Fruit fly (Drosophila melanogaster) whole organism, embryonic: ENCODE measurements around the gene CG9928.

Source experiments
- B-H1 ChIP-seq: fragments of 200-800 bp; sonication (Bioruptor generic); IDR thresholded peaks from 3 replicates; pipeline ENCODE4 v1.3.6; 2022; ENCODE audit warnings: missing biosample characterization, missing genetic modification characterization
- BEAF-32 ChIP-seq: fragments of 200-800 bp; sonication (Bioruptor generic); optimal IDR thresholded peaks from 3 replicates; lab custom pipeline; 2017; ENCODE audit warnings: missing biosample characterization, missing genetic modification characterization, mild to moderate bottlenecking, moderate library complexity, missing genetic modification reagents
- Bdp1 ChIP-seq: fragments of 200-800 bp; sonication (Bioruptor generic); optimal IDR thresholded peaks from 3 replicates; lab custom pipeline; 2016; ENCODE audit warnings: missing biosample characterization, missing genetic modification characterization
- Bgb ChIP-seq: fragments of 200-800 bp; sonication (Bioruptor generic); IDR thresholded peaks from 2 replicates; pipeline ENCODE4 v1.3.6; 2022; ENCODE audit warnings: missing biosample characterization, missing genetic modification characterization; ENCODE audit not compliant: partially characterized antibody
- C15 ChIP-seq: fragments of 200-800 bp; sonication (Bioruptor generic); IDR thresholded peaks from 3 replicates; pipeline ENCODE4 v1.3.6; 2022; ENCODE audit warnings: missing biosample characterization, missing genetic modification characterization
- CG10462 ChIP-seq: fragments of 200-800 bp; sonication (Bioruptor generic); optimal IDR thresholded peaks from 2 replicates; lab custom pipeline; 2016; ENCODE audit warnings: missing biosample characterization, missing genetic modification characterization
- CG10565 ChIP-seq: fragments of 200-800 bp; sonication (Bioruptor generic); optimal IDR thresholded peaks from 3 replicates; lab custom pipeline; 2016; ENCODE audit warnings: missing biosample characterization, mild to moderate bottlenecking, missing genetic modification characterization
- CG11723 ChIP-seq: fragments of 200-800 bp; sonication (Bioruptor generic); optimal IDR thresholded peaks from 2 replicates; lab custom pipeline; 2017; ENCODE audit warnings: missing biosample characterization, mild to moderate bottlenecking, missing genetic modification characterization
- CG13296 ChIP-seq: fragments of 200-800 bp; sonication (Bioruptor generic); optimal IDR thresholded peaks from 3 replicates; lab custom pipeline; 2018; ENCODE audit warnings: missing biosample characterization, mild to moderate bottlenecking, missing genetic modification characterization
- CG14965 ChIP-seq: fragments of 200-800 bp; sonication (Bioruptor generic); optimal IDR thresholded peaks from 2 replicates; lab custom pipeline; 2016; ENCODE audit warnings: missing biosample characterization, missing genetic modification characterization, borderline replicate concordance
- CG1603 ChIP-seq: fragments of 200-800 bp; sonication (Bioruptor generic); optimal IDR thresholded peaks from 2 replicates; lab custom pipeline; 2019; ENCODE audit warnings: missing biosample characterization, mild to moderate bottlenecking, missing genetic modification characterization, moderate library complexity
- CG18262 ChIP-seq: fragments of 200-800 bp; optimal IDR thresholded peaks from 3 replicates; lab custom pipeline; 2019; ENCODE audit warnings: missing biosample characterization, mild to moderate bottlenecking, missing genetic modification characterization, moderate library complexity
- CG18764 ChIP-seq: fragments of 200-800 bp; sonication (Bioruptor generic); optimal IDR thresholded peaks from 3 replicates; lab custom pipeline; 2016; ENCODE audit warnings: missing biosample characterization, missing genetic modification characterization
- CG30403 ChIP-seq: fragments of 200-800 bp; sonication (Bioruptor generic); optimal IDR thresholded peaks from 3 replicates; lab custom pipeline; 2016; ENCODE audit warnings: missing biosample characterization, missing genetic modification characterization
- CG3065 ChIP-seq: fragments of 200-800 bp; sonication (Bioruptor generic); optimal IDR thresholded peaks from 2 replicates; lab custom pipeline; 2016; ENCODE audit warnings: missing biosample characterization, missing genetic modification characterization
- CG31224 ChIP-seq: fragments of 200-800 bp; sonication (Bioruptor generic); IDR thresholded peaks from 2 replicates; pipeline ENCODE4 v1.3.6; 2022; ENCODE audit warnings: missing biosample characterization, missing genetic modification characterization
- CG34422 ChIP-seq: fragments of 200-800 bp; sonication (Bioruptor generic); IDR thresholded peaks from 3 replicates; pipeline ENCODE4 v1.3.6; 2022; ENCODE audit warnings: missing biosample characterization, missing genetic modification characterization
- CG4282 ChIP-seq: fragments of 200-800 bp; sonication (Bioruptor generic); optimal IDR thresholded peaks from 2 replicates; lab custom pipeline; 2016; ENCODE audit warnings: missing biosample characterization, missing genetic modification characterization
- CG4730 ChIP-seq: fragments of 200-800 bp; sonication (Bioruptor generic); IDR thresholded peaks from 2 replicates; pipeline ENCODE4 v1.3.6; 2022; ENCODE audit warnings: missing biosample characterization, missing genetic modification characterization
- CG8359 ChIP-seq: fragments of 200-800 bp; sonication (Bioruptor generic); optimal IDR thresholded peaks from 2 replicates; lab custom pipeline; 2017; ENCODE audit warnings: missing biosample characterization, mild to moderate bottlenecking, missing genetic modification characterization, borderline replicate concordance
- D19B ChIP-seq: fragments of 200-800 bp; sonication (Bioruptor generic); optimal IDR thresholded peaks from 2 replicates; lab custom pipeline; 2017; ENCODE audit warnings: missing biosample characterization, mild to moderate bottlenecking, missing genetic modification characterization
- Doc3 ChIP-seq: fragments of 200-800 bp; sonication (Bioruptor generic); IDR thresholded peaks from 3 replicates; pipeline ENCODE4 v1.3.6; 2022; ENCODE audit warnings: missing biosample characterization, missing genetic modification characterization; ENCODE audit not compliant: partially characterized antibody
- Dp ChIP-seq: fragments of 200-800 bp; sonication (Bioruptor generic); optimal IDR thresholded peaks from 2 replicates; lab custom pipeline; 2018; ENCODE audit warnings: missing biosample characterization, mild to moderate bottlenecking, missing genetic modification characterization, moderate library complexity
- HHEX ChIP-seq: fragments of 200-800 bp; sonication (Bioruptor generic); optimal IDR thresholded peaks from 3 replicates; lab custom pipeline; 2017; ENCODE audit warnings: missing biosample characterization, mild to moderate bottlenecking, missing genetic modification characterization, missing genetic modification reagents
- Hr39 ChIP-seq: fragments of >200 bp; optimal IDR thresholded peaks from 2 replicates; lab custom pipeline; 2017
- Hsf ChIP-seq: fragments of 200-800 bp; sonication (Bioruptor generic); optimal IDR thresholded peaks from 3 replicates; lab custom pipeline; 2016; ENCODE audit warnings: missing biosample characterization, missing genetic modification characterization
- Med ChIP-seq: fragments of 200-800 bp; sonication (Bioruptor generic); peaks from one replicate; lab custom pipeline; 2016; ENCODE audit warnings: missing biosample characterization, missing genetic modification characterization, mild to moderate bottlenecking, inconsistent platforms, moderate library complexity
- NFAT ChIP-seq: fragments of 200-800 bp; sonication (Bioruptor generic); IDR thresholded peaks from 2 replicates; pipeline ENCODE4 v1.3.6; 2022; ENCODE audit warnings: missing biosample characterization, missing genetic modification characterization
- Oaz ChIP-seq: fragments of 200-800 bp; sonication (Bioruptor generic); IDR thresholded peaks from 2 replicates; pipeline ENCODE4 v1.3.6; 2022; ENCODE audit warnings: missing biosample characterization, missing genetic modification characterization
- PHDP ChIP-seq: fragments of 200-800 bp; sonication (Bioruptor generic); optimal IDR thresholded peaks from 3 replicates; lab custom pipeline; 2018; ENCODE audit warnings: missing biosample characterization, mild to moderate bottlenecking, missing genetic modification characterization, moderate library complexity
- Ravus ChIP-seq: fragments of 200-800 bp; sonication (Bioruptor generic); IDR thresholded peaks from 2 replicates; pipeline ENCODE4 v1.3.6; 2022; ENCODE audit warnings: missing biosample characterization, missing genetic modification characterization
- Rfx ChIP-seq: fragments of 200-800 bp; sonication (Bioruptor generic); IDR thresholded peaks from 2 replicates; pipeline ENCODE4 v1.3.6; 2022; ENCODE audit warnings: missing biosample characterization, missing genetic modification characterization
- Sox100B ChIP-seq: fragments of 200-800 bp; sonication (Bioruptor generic); optimal IDR thresholded peaks from 3 replicates; lab custom pipeline; 2018; ENCODE audit warnings: missing biosample characterization, mild to moderate bottlenecking, missing genetic modification characterization
- Ssrp ChIP-seq: fragments of 200-800 bp; sonication (Bioruptor generic); optimal IDR thresholded peaks from 2 replicates; lab custom pipeline; 2018; ENCODE audit warnings: missing biosample characterization, mild to moderate bottlenecking, missing genetic modification characterization, moderate library complexity
- TFAM ChIP-seq: fragments of 200-800 bp; sonication (Bioruptor generic); optimal IDR thresholded peaks from 2 replicates; lab custom pipeline; 2017; ENCODE audit warnings: missing biosample characterization, missing genetic modification characterization, inconsistent platforms
- ab ChIP-seq: fragments of 200-800 bp; sonication (Bioruptor generic); optimal IDR thresholded peaks from 2 replicates; lab custom pipeline; 2016; ENCODE audit warnings: missing biosample characterization, missing genetic modification characterization
- ato ChIP-seq: fragments of 200-800 bp; sonication (Bioruptor generic); IDR thresholded peaks from 2 replicates; pipeline ENCODE4 v1.3.6; 2022; ENCODE audit warnings: missing biosample characterization, missing genetic modification characterization; ENCODE audit not compliant: partially characterized antibody
- crp ChIP-seq, 2 experiments: fragments of 200-800 bp; sonication (Bioruptor generic); optimal IDR thresholded peaks; 2 replicates in 1 of 2; 3 replicates in 1 of 2; lab custom pipeline; 2017; ENCODE audit warnings: missing biosample characterization in 2 of 2, missing genetic modification characterization in 2 of 2, mild to moderate bottlenecking in 1 of 2, moderate library complexity in 1 of 2
- dati ChIP-seq: fragments of 200-800 bp; sonication (Bioruptor generic); IDR thresholded peaks from 2 replicates; pipeline ENCODE4 v1.3.6; 2022; ENCODE audit warnings: missing biosample characterization, missing genetic modification characterization
- dimm ChIP-seq: fragments of 200-800 bp; sonication (Bioruptor generic); IDR thresholded peaks from 2 replicates; pipeline ENCODE4 v1.3.6; 2022; ENCODE audit warnings: missing biosample characterization, missing genetic modification characterization
- gcm2 ChIP-seq: fragments of 200-800 bp; sonication (Bioruptor generic); optimal IDR thresholded peaks from 2 replicates; lab custom pipeline; 2016; ENCODE audit warnings: missing biosample characterization, missing genetic modification characterization
- ham ChIP-seq: fragments of 200-800 bp; sonication (Bioruptor generic); IDR thresholded peaks from 2 replicates; pipeline ENCODE4 v1.3.6; 2022; ENCODE audit warnings: missing biosample characterization, missing genetic modification characterization
- hkb ChIP-seq, 2 experiments: fragments of 200-800 bp in 1 of 2; fragments of >200 bp in 1 of 2; sonication (Bioruptor generic) in 1 of 2; IDR thresholded peaks in 1 of 2; optimal IDR thresholded peaks in 1 of 2; 2 replicates each; pipeline versions ENCODE4 v1.3.6 to Lab custom; 2017 to 2022; ENCODE audit warnings: missing biosample characterization in 1 of 2, missing genetic modification characterization in 1 of 2
- jumu ChIP-seq: fragments of 200-800 bp; sonication (Bioruptor generic); optimal IDR thresholded peaks from 3 replicates; lab custom pipeline; 2016; ENCODE audit warnings: missing biosample characterization, missing genetic modification characterization
- nom ChIP-seq: fragments of 200-800 bp; sonication (Bioruptor generic); optimal IDR thresholded peaks from 2 replicates; lab custom pipeline; 2017; ENCODE audit warnings: missing biosample characterization, missing genetic modification characterization, mild to moderate bottlenecking, moderate library complexity, missing genetic modification reagents
- phol ChIP-seq: fragments of 200-800 bp; sonication (Bioruptor generic); optimal IDR thresholded peaks from 3 replicates; lab custom pipeline; 2018; ENCODE audit warnings: missing biosample characterization, mild to moderate bottlenecking, missing genetic modification characterization, moderate library complexity
- pzg ChIP-seq: fragments of 200-800 bp; sonication (Bioruptor generic); optimal IDR thresholded peaks from 3 replicates; lab custom pipeline; 2018; ENCODE audit warnings: missing biosample characterization, mild to moderate bottlenecking, missing genetic modification characterization, moderate library complexity
- tin ChIP-seq: fragments of 200-800 bp; sonication (Bioruptor generic); optimal IDR thresholded peaks from 3 replicates; lab custom pipeline; 2016; ENCODE audit warnings: missing biosample characterization, missing genetic modification characterization
- ttk ChIP-seq: fragments of 200-800 bp; sonication (Bioruptor generic); IDR thresholded peaks from 2 replicates; pipeline ENCODE4 v2.1.2; 2022; ENCODE audit warnings: missing biosample characterization, missing genetic modification characterization
- usp ChIP-seq: fragments of >200 bp; optimal IDR thresholded peaks from 2 replicates; lab custom pipeline; 2017; ENCODE audit warnings: missing biosample characterization, missing genetic modification characterization

Gene CG9928

dm6 chr2L:13145035-13145683 is 2.5 kb upstream of the CG9928 start (continued):
- TF ChIP-seq C15 (GFP tag; lab: Robert Waterston, UW) (0 out of 3 replicates have a peak, but pooled peaks have one; percentile 20), phol (peak; percentile 72), CG13296 (GFP tag; lab: Kevin White, UChicago) (peak; percentile 80), Ravus (GFP tag; lab: Robert Waterston, UW) (peak; percentile 70), jumu (GFP tag; lab: Kevin White, UChicago) (peak; percentile 49), CG8359 (GFP tag; lab: Kevin White, UChicago) (no peak), CG30403 (GFP tag; lab: Kevin White, UChicago) (peak; percentile 82), CG14965 (GFP tag; lab: Kevin White, UChicago) (no peak), CG34422 (GFP tag; lab: Robert Waterston, UW) (peak; percentile 79), CG11723 (GFP tag; lab: Kevin White, UChicago) (peak; percentile 35), Sox100B (peak; percentile 66), ttk (GFP tag; lab: Robert Waterston, UW) (peak; percentile 76), hkb (optimal IDR thresholded peaks at IDR 0.05; lab: Kevin White, UChicago) (no peak), hkb (GFP tag; IDR thresholded peaks at IDR 0.05; lab: Robert Waterston, UW) (peak; percentile 85), ham (GFP tag; lab: Robert Waterston, UW) (no peak), B-H1 (peak; percentile 50; the same call in 1 of the 3 replicates), PHDP (tag; lab: Kevin White, UChicago) (peak; percentile 81), Rfx (peak; percentile 93), CG18262 (tag; lab: Kevin White, UChicago) (peak; percentile 62), dati (GFP tag; lab: Robert Waterston, UW) (no peak), CG10565 (GFP tag; lab: Kevin White, UChicago) (no peak), usp (GFP tag; lab: Kevin White, UChicago) (no peak), HHEX (GFP tag; lab: Kevin White, UChicago) (peak; percentile 76), Bdp1 (GFP tag; lab: Kevin White, UChicago) (no peak), Bgb (GFP tag; lab: Robert Waterston, UW) (no peak), CG1603 (tag; lab: Kevin White, UChicago) (peak; percentile 21), Hr39 (lab: Kevin White, UChicago) (no peak), CG4282 (GFP tag; lab: Kevin White, UChicago) (peak; percentile 14), TFAM (GFP tag; lab: Kevin White, UChicago) (no peak), pzg (GFP tag; lab: Kevin White, UChicago) (no peak), D19B (GFP tag; lab: Kevin White, UChicago) (peak; percentile 82), CG3065 (GFP tag; lab: Kevin White, UChicago) (no peak), CG18764 (peak; percentile 64), Ssrp (no peak), ato (GFP tag; lab: Robert Waterston, UW) (no peak), crp (GFP tag; optimal IDR thresholded peaks at IDR 0.05; lab: Kevin White, UChicago) (no peak), ab (GFP tag; lab: Kevin White, UChicago) (no peak), nom (GFP tag; lab: Kevin White, UChicago) (no peak), Doc3 (no peak), NFAT (peak; percentile 64; the same call in 1 of the 2 replicates), tin (peak; percentile 58), Hsf (GFP tag; lab: Kevin White, UChicago) (peak; percentile 76), CG31224 (GFP tag; lab: Robert Waterston, UW) (peak; percentile 64), Med (GFP tag; lab: Kevin White, UChicago) (peak; percentile 95), BEAF-32 (no peak), Oaz (peak; percentile 55; the same call in 1 of the 2 replicates), Dp (no peak), dimm (GFP tag; lab: Robert Waterston, UW) (no peak), CG10462 (peak; percentile 16), gcm2 (GFP tag; lab: Kevin White, UChicago) (no peak), CG4730 (peak; percentile 76)
